Worm (Caenorhabditis elegans) whole organism, L4 larva: ENCODE data around the gene F26F12.2.

ENCODE experiments used
- F37D6.2 ChIP-seq: sonication (generic microtip); optimal IDR thresholded peaks from 2 replicates; lab custom pipeline; 2016; ENCODE audit warnings: mild to moderate bottlenecking, missing genetic modification characterization, missing compliant biosample characterization
- ama-1 ChIP-seq: fragments of 150-350 bp; optimal IDR thresholded peaks from 2 replicates; lab custom pipeline; 2014; ENCODE audit warnings: inconsistent platforms, mixed read lengths
- arid-1 ChIP-seq: fragments of 200-800 bp; sonication (Bioruptor generic); conservative IDR thresholded peaks from 2 replicates; pipeline ENCODE4 v1.3.6; 2022; ENCODE audit warnings: missing genetic modification reagents, missing genetic modification characterization, missing compliant biosample characterization
- cey-2 ChIP-seq: sonication (generic microtip); optimal IDR thresholded peaks from 3 replicates; lab custom pipeline; 2017; ENCODE audit warnings: missing genetic modification characterization, mild to moderate bottlenecking, missing compliant biosample characterization, antibody characterized with exemption, borderline replicate concordance; ENCODE audit not compliant: insufficient read depth
- fkh-10 ChIP-seq: fragments of 150-350 bp; optimal IDR thresholded peaks from 2 replicates; lab custom pipeline; 2014; ENCODE audit warnings: missing biosample characterization, missing genetic modification reagents, missing genetic modification characterization
- fos-1 ChIP-seq: fragments of 150-350 bp; optimal IDR thresholded peaks from 2 replicates; lab custom pipeline; 2014; ENCODE audit warnings: missing biosample characterization, missing genetic modification characterization
- hlh-11 ChIP-seq: fragments of 200-800 bp; sonication (Bioruptor generic); optimal IDR thresholded peaks from 2 replicates; lab custom pipeline; 2018; ENCODE audit warnings: mild to moderate bottlenecking, missing genetic modification characterization, missing compliant biosample characterization
- lin-13 ChIP-seq: fragments of 150-350 bp; optimal IDR thresholded peaks from 2 replicates; lab custom pipeline; 2014; ENCODE audit warnings: missing biosample characterization, missing genetic modification reagents, missing genetic modification characterization
- lin-39 ChIP-seq: fragments of 150-350 bp; optimal IDR thresholded peaks from 2 replicates; lab custom pipeline; 2014; ENCODE audit warnings: missing biosample characterization, missing genetic modification reagents, missing genetic modification characterization
- mdl-1 ChIP-seq, 2 experiments: fragments of 150-350 bp in 1 of 2; sonication (generic microtip) in 1 of 2; optimal IDR thresholded peaks; 2 replicates each; lab custom pipeline; 2014 to 2017; ENCODE audit warnings: missing biosample characterization in 2 of 2, missing genetic modification characterization in 2 of 2
- nhr-237 ChIP-seq: sonication (generic microtip); optimal IDR thresholded peaks from 2 replicates; lab custom pipeline; 2017; ENCODE audit warnings: missing biosample characterization, missing genetic modification characterization
- nhr-77 ChIP-seq: fragments of 150-350 bp; optimal IDR thresholded peaks from 2 replicates; lab custom pipeline; 2014; ENCODE audit warnings: missing biosample characterization, missing genetic modification characterization
- unc-39 ChIP-seq: sonication (generic microtip); optimal IDR thresholded peaks from 2 replicates; lab custom pipeline; 2017; ENCODE audit warnings: missing biosample characterization, missing genetic modification characterization

DNA sequence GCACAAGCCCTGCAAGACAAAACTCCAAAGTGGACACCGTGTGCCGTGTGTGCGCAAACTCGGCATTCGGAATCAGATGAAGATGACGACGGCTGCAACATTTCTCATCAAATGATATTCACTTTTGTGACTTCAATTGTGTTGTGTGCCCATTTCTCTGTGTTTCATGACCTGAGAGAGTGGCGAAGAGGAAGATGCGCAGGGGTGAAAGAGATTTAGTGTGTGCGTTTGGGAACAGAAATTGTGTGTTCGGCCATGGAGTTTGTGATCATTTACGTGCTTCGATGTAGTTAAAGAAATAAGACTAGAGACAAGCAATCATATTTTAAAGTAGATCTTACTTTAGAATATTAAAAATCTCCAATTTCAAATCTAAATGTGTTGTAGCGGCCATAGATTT is 49.8 kb downstream of the F26F12.2 start:
- TF ChIP-seq lin-39 (tag; lab: Kevin White, UChicago) = no peak
- no peak for TF ChIP-seq cey-2 (tag; lab: Kevin White, UChicago)
- no peak for TF ChIP-seq nhr-237 (tag; lab: Kevin White, UChicago)
- no peak for TF ChIP-seq ama-1 (lab: Kevin White, UChicago)
- TF ChIP-seq mdl-1 (tag; optimal IDR thresholded peaks at IDR 0.05; lab: Kevin White, UChicago) = no peak
- no peak for TF ChIP-seq unc-39
- TF ChIP-seq F37D6.2 = no peak
- no peak for TF ChIP-seq fos-1 (tag; lab: Kevin White, UChicago)
- no peak for TF ChIP-seq nhr-77 (tag; lab: Kevin White, UChicago)
- no peak for TF ChIP-seq fkh-10
- no peak for TF ChIP-seq arid-1 (GFP tag; lab: Robert Waterston, UW)
- TF ChIP-seq hlh-11 (tag; lab: Kevin White, UChicago) = peak; percentile 10
- TF ChIP-seq lin-13 (GFP tag; lab: Kevin White, UChicago) = no peak
